Worm (Caenorhabditis elegans) whole organism, dauer: Measurements from ENCODE around the gene oac-58.

Source experiments
- unc-62 ChIP-seq: sonication (generic microtip); optimal IDR thresholded peaks from 2 replicates; lab custom pipeline; 2017; ENCODE audit warnings: missing biosample characterization, missing genetic modification reagents, missing genetic modification characterization

oac-58 gene

DNA sequence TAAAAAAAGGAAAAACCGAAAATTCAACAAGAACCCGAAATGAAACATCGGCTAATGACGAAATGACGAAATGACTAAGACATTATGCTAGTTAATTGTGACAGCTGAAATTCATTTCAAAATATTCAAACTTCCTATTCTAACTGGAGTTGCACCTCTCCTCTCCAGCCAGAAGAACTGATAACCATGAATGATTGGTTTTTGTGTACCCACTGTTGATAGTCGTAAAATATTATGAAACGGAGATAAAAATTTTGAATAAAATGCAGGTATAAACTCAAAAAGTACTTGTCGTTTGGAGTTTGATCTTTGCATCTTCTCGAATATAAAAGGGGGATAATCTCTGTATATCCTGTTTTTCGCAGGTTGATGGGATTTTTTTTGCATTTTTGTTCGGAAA, 8.6 kb downstream of the oac-58 start:
- no peak for TF ChIP-seq unc-62 (GFP tag; lab: Kevin White, UChicago)

DNA sequence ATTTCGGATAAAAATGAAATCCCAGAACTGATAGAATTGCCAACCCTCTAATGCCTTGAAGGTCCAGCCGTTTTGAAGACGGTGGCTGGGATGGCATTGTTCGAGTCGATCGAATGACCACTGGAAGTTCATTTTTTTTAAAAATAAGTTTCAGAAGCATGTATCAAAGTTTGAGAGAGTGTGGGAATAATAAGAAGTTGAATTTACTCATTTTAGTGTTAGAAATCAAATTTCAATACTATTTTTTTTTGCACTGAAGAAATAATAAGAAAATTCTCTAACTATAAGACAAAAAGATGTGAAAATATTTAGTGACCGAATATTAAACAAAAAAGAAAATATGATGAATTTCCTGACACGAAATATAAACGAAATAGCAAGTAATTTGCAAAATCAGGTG, 10.3 kb downstream of the oac-58 start, which contains the start of gene oac-59:
TSS of gene oac-59 (minus strand) at position 101 of the 400 bp plus-strand sequence.
- no peak for TF ChIP-seq unc-62 (GFP tag; lab: Kevin White, UChicago)

DNA sequence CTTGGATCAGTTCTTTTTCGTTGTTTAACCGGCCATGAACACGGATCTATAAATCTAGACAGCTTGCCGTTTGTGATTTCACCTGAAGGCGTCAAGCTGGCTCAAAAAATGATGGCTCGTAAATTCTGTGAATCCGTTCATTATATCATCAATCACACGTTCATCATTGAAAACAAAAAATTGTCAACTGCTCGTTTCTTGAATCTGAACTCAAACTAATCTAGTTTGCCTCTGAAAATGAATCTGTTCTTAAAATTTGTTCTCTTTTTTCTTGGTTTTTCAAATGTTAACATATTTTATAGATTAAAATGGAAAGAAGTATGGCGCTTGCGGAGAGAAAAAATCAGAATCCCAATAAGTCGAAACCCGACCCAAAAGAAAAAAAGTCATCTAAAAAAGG, 20.8 kb downstream of the oac-58 start, which contains the start of gene C42C1.8:
TSS of gene C42C1.8 (plus strand) at position 301 of the 400 bp plus-strand sequence.
- no peak for TF ChIP-seq unc-62 (GFP tag; lab: Kevin White, UChicago)

DNA sequence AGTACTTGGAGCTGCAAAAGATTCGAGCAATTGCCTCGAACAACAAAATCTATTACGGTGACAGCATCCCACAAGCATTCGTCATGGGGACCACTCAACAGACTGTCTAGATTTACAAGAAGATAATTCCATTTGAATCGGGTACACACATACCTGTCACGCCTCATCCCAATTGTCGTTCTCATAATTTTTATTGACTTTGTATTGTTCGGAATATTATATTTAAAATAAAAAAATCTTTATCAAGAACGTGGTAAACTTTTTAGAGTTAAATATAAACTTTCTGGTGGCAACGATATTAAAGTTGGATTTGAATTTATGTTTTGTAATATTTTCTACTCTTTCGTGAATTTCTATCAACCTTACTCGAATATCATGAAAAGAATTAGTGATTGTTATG, 22.3 kb downstream of the oac-58 start, which contains the start of gene C42C1.9:
TSS of gene C42C1.9 (plus strand) at position 301 of the 400 bp plus-strand sequence.
- TF ChIP-seq unc-62 (GFP tag; lab: Kevin White, UChicago): no peak

DNA sequence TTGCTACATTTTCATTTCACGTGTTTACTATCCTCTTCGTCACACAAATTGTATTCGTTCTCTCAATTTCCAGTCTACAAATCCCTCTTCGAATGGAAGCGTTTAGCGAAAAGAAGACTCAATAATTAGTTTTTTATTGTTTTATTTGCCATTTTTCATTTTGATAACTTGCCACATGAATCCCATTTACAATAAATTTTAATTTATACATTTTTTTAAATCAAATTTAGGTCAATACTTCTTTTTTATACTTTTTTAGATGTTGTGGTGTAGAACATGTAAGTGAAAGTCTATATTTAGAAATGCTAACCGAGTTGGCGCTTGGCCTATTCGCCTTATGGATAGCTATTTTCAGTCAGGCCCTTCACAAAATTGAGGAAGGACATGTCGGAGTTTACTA, 23.9 kb downstream of the oac-58 start, which contains the start of gene erl-1:
TSS of gene erl-1 (plus strand) at position 301 of the 400 bp plus-strand sequence.
- no peak for TF ChIP-seq unc-62 (GFP tag; lab: Kevin White, UChicago)

DNA sequence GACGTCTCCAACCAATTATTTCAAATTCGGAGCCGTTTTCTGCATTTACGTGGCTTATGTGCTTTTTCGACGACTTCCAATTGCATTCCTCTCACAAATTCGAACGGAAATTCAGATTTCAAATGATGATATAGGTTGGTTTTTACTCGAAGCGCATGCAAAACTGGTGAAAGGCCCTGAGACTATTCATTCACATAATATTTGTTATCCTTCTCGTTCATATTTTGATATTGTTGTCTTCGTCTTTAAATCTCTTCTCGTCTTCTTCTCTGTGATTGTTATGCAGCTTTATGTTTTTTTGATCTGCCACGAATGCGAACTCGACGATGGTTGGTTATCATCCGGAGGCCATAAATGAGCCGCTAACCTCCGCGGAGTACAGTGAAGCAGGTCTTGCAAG, 28.6 kb downstream of the oac-58 start, which contains the start of gene hpo-12:
TSS of gene hpo-12 (plus strand) at position 301 of the 400 bp plus-strand sequence.
- TF ChIP-seq unc-62 (GFP tag; lab: Kevin White, UChicago): no peak

DNA sequence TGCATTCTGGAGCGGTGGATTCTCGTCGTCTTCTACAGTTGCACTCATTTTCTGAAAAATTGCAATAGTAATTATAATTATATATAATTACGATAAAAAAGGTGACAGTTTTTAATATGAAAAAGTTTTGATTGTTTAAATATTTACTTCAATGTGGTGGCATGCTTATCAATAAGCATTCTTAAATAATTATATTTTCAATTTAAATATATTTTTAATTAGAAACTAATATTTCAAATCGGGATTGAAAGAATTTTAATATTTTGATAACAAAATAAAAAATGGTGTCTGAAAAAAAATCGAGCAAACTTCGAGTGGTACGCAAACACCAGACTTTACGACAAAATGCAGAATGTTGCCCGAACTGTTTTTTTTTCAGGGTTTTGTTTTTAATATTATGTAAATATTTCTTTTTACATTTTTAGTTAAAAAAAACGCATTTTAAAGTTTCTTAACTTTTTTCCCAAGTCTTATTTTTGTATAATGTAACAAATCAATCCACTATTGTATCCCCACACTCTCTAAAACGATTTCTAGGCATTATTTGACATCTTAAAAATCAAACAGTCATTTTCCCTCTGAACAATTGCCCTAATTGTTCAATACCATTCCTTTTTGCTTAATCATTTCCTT, 29.2 kb downstream of the oac-58 start, which contains the start of the genes C42C1.12 and C42C1.19:
TSS of gene C42C1.12 (minus strand) at position 51 of the 633 bp plus-strand sequence.
TSS of gene C42C1.19 (plus strand) at position 583 of the 633 bp plus-strand sequence.
- TF ChIP-seq unc-62 (GFP tag; lab: Kevin White, UChicago): no peak

DNA sequence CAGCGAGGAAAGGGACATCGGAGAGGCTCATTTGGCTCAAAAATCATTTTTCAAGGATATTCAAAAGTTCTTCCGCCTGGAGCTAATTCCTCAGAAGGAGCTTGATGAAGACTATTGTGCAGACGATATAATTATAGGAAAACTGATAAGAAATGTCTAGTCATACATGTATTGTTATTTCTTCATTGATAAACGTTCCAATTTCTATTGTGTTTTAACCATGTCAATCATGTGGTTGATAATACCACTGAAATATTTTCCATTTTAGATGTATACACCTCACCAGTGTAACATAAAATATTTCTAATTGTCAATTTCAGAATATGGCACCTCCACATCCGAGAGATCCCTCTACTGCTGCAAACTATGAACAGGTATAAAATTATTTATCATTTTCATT, 32.2 kb downstream of the oac-58 start, which contains the start of gene ltah-1.1:
TSS of gene ltah-1.1 (plus strand) at position 283 of the 400 bp plus-strand sequence.
- no peak for TF ChIP-seq unc-62 (GFP tag; lab: Kevin White, UChicago)

DNA sequence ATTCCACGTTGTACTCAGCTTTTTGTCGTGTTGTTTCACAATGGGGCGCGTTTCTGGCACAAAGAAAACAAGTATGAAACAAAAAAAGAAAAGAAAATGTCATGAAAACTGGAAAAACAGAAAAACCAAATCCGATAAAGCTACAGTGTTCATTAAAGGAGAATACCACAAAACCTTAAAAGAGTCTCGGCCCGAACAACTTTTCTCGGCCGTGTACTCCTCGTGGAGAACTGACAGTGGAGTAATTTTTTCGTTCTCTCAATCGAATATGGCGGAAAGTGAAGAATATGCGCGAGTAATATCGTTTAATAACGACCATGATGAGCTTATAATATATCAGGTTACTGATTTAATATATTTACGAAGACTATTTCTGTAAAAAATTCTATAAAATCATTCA, 33.0 kb downstream of the oac-58 start, which contains the start of the genes tag-335 and vkmt-1:
TSS of gene tag-335 (minus strand) at position 88 of the 400 bp plus-strand sequence.
TSS of gene vkmt-1 (plus strand) at position 219 of the 400 bp plus-strand sequence.
- no peak for TF ChIP-seq unc-62 (GFP tag; lab: Kevin White, UChicago)

DNA sequence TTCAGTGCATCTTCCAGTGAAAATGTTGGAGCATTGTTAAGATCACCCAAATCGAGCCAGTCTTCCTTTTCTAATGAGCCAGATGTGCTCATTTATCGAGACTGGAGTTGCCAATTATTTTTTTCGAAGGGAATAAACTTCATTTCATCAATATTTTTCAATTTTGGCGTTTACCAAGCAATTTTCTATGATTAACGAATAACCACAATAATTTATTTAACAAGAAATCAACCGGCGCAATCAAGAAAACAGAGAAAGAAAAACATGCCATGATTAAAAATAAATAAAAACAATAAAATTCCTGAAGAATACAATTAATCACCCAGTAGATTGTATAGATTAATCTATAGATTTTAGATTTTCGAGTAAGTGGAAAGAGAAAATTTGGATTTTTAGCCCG, 35.6 kb downstream of the oac-58 start, which contains the start of gene vps-8:
TSS of gene vps-8 (minus strand) at position 101 of the 400 bp plus-strand sequence.
- TF ChIP-seq unc-62 (GFP tag; lab: Kevin White, UChicago): no peak

DNA sequence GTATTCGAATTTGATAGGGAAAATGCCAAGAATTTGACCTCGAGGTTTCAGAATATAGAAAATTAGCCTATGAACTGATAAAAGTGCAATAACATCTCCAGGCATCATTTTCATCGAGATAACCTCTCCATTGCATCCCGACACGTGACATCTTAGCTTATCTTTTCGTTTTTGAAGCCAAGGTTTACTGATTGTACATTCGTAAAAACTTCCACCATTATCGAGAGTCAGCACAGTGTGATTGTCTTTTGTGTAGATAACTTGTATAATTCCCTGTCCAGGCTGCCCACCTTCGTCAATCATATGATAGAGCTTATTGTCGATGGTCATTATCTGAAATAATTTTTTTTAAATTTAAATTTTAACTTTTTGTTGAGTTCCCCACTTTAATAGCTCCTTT, 37.1 kb downstream of the oac-58 start:
- no peak for TF ChIP-seq unc-62 (GFP tag; lab: Kevin White, UChicago)

DNA sequence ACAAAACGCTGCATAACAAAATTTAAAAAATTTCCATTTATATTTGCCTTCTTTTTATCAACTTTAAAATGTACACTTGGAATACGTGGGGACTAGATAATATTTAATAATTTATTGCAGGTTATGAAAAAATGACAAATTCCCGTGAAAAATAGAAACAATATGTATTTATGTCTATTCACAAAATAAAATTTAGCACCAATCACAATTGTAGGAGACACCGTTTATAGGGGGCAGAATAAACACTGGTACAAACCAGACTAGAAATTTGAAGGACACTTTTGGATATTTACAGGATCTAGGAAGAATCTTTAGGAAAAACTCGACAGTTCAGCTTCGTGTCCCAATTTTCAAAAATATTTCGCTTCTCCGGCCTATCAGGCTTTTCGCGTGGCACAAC, 41.1 kb downstream of the oac-58 start, which contains the start of gene C42C1.3:
TSS of gene C42C1.3 (minus strand) at position 101 of the 400 bp plus-strand sequence.
- no peak for TF ChIP-seq unc-62 (GFP tag; lab: Kevin White, UChicago)

DNA sequence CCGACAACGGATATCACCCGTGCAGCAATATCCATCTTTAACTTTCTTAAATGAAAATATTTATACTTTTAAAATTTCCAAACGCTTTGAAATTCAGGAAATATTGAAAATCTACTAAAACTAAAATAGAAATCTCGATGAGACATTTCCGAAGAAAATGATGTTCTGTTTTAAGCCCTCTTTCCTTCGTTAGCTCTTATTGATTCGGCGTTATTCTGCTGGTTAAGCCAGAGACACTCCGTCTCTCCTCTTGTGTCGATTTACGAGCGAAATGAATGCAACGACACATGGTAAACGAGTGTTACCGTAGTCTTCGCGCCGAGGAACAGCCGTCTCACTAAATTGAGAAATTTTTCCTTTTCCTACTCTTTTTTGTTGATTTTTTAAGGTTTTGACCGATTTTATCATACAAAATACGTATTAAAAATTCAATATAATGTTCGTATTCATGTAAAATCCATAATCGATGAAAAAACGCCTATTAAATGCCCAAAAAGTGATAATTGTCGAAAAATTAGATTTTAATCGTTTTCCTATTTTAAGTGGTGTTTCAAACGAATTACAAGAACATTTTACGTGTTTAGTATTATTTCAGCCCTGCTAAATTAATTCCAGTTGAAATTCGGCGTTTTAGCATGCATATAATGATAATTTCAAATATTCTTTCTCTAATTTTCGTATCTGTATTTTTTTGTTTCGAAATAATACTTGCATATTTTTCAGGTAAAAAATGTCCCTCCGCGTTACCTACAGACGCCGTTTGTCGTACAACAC, 43.0 kb downstream of the oac-58 start, which contains the start of the genes ppm-1.H and rpl-34:
TSS of gene ppm-1.H (minus strand) at position 51 of the 774 bp plus-strand sequence.
TSS of gene rpl-34 (plus strand) at position 724 of the 774 bp plus-strand sequence.
- no peak for TF ChIP-seq unc-62 (GFP tag; lab: Kevin White, UChicago)

DNA sequence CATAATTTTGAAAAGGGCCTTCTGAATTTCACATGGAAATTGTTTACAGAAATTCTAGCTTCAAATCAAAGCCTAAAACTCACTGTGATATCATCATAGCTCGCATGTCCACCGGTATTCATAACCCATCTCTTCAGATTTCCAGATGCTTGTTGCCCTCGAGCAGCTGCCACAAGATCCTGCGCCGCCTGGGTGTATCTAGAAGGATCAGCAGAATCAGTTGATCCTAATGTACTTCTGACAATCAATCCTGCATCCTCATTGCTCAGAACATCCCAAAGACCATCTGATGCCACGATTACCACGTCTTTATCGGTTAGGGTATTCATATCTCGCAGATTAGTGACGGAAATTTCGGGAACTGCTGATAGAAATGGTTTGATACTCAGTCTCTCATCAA, 45.6 kb downstream of the oac-58 start:
- TF ChIP-seq unc-62 (GFP tag; lab: Kevin White, UChicago): no peak

DNA sequence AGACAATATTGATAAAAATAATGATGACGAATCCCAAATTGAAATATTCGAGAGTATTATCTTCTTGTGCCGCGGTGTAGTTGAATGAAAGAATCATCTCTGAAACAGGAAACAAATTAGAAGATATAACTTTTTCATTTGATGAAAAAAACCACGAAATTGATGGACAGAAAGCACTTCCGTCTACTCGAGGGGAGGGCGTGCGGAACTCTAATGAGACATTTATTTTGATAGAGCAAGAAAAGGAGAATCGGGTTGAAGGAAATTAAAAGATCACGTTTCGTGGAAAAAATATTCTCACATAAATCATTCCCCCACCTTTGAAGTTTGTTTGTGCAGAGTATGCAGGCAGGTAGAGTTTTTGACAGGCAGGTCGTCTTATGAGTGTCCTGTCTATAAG, 50.1 kb downstream of the oac-58 start, which contains the start of gene sre-14:
TSS of gene sre-14 (minus strand) at position 101 of the 400 bp plus-strand sequence.
- no peak for TF ChIP-seq unc-62 (GFP tag; lab: Kevin White, UChicago)
